Fruit fly (Drosophila melanogaster): ENCODE data around the gene baz.

The baz gene

dm6 chrX:17113324-17113723, 46.5 kb upstream of the baz start (continued):
- peak; percentile 3 to 72 for TF ChIP-seq ss (GFP tag; optimal IDR thresholded peaks at IDR 0.05)
- peak; percentile 52 for TF ChIP-seq CG6163 (GFP tag; IDR thresholded peaks at IDR 0.05)
- peak; percentile 61 for TF ChIP-seq Lpt (GFP tag; optimal IDR thresholded peaks at IDR 0.05)
- peak; percentile 56 for TF ChIP-seq CG4318 (GFP tag; optimal IDR thresholded peaks at IDR 0.05)
- peak; percentile 33 for TF ChIP-seq CG8319 (GFP tag; optimal IDR thresholded peaks at IDR 0.05)
- peak; percentile 50 for TF ChIP-seq pdm3 (GFP tag; optimal IDR thresholded peaks at IDR 0.05)
- TF ChIP-seq CG10669 (GFP tag; optimal IDR thresholded peaks at IDR 0.05): peak; percentile 35
- TF ChIP-seq eg (GFP tag; IDR thresholded peaks at IDR 0.05): peak; percentile 49; the same call in 1 of the 3 replicates
- TF ChIP-seq Sox102F (GFP tag; optimal IDR thresholded peaks at IDR 0.05): peak; percentile 43
- TF ChIP-seq acj6 (GFP tag; optimal IDR thresholded peaks at IDR 0.05): peak; percentile 73
- no peak for TF ChIP-seq CG1621 (tag; optimal IDR thresholded peaks at IDR 0.05)
- peak; percentile 1 for TF ChIP-seq Blimp-1 (GFP tag; optimal IDR thresholded peaks at IDR 0.05)
- TF ChIP-seq spab (GFP tag; optimal IDR thresholded peaks at IDR 0.05): peak; percentile 29
- TF ChIP-seq Met (GFP tag; optimal IDR thresholded peaks at IDR 0.05): peak; percentile 35
- TF ChIP-seq CG11762 (GFP tag; optimal IDR thresholded peaks at IDR 0.05; ENCODE audit: insufficient read depth): peak; percentile 49
- TF ChIP-seq dac (GFP tag; optimal IDR thresholded peaks at IDR 0.05): no peak
- TF ChIP-seq CG15336 (GFP tag; IDR thresholded peaks at IDR 0.05): peak; percentile 77
- TF ChIP-seq Hr38 (GFP tag; optimal IDR thresholded peaks at IDR 0.05): no peak
- TF ChIP-seq CG11294 (GFP tag; IDR thresholded peaks at IDR 0.05): 0 out of 2 replicates have a peak, but pooled peaks have one; percentile 36
- no peak for TF ChIP-seq CG6854 (GFP tag; optimal IDR thresholded peaks at IDR 0.05)
- TF ChIP-seq Hr39 (GFP tag; optimal IDR thresholded peaks at IDR 0.05): peak; percentile 15

dm6 chrX:17121600-17121999, 38.2 kb upstream of the baz start:
- TF ChIP-seq esn (GFP tag; optimal IDR thresholded peaks at IDR 0.05) (peak; percentile 39), Smox (GFP tag; optimal IDR thresholded peaks at IDR 0.05) (peak; percentile 36), pdm3 (GFP tag; optimal IDR thresholded peaks at IDR 0.05) (peak; percentile 6), net (GFP tag; optimal IDR thresholded peaks at IDR 0.05) (peak; percentile 28), topi (GFP tag; optimal IDR thresholded peaks at IDR 0.05) (peak; percentile 18), CG3919 (GFP tag; optimal IDR thresholded peaks at IDR 0.05) (no peak), CG6808 (GFP tag; optimal IDR thresholded peaks at IDR 0.05) (peak; percentile 27), Ets96B (tag; optimal IDR thresholded peaks at IDR 0.05) (peak; percentile 0), Sox14 (GFP tag; optimal IDR thresholded peaks at IDR 0.05) (no peak), CG1621 (tag; optimal IDR thresholded peaks at IDR 0.05) (no peak), dac (GFP tag; optimal IDR thresholded peaks at IDR 0.05) (no peak), CG32006 (GFP tag; optimal IDR thresholded peaks at IDR 0.05) (peak; percentile 50), CG4318 (GFP tag; optimal IDR thresholded peaks at IDR 0.05) (peak; percentile 7), CG6854 (GFP tag; optimal IDR thresholded peaks at IDR 0.05) (no peak), OdsH (GFP tag; optimal IDR thresholded peaks at IDR 0.05) (peak; percentile 45), Hr38 (GFP tag; optimal IDR thresholded peaks at IDR 0.05) (no peak), Hr4 (GFP tag; optimal IDR thresholded peaks at IDR 0.05) (peak; percentile 17), lz (GFP tag; optimal IDR thresholded peaks at IDR 0.05) (no peak), Eip75B (GFP tag; optimal IDR thresholded peaks at IDR 0.05) (peak; percentile 9), Sox102F (GFP tag; optimal IDR thresholded peaks at IDR 0.05) (no peak), fd85E (GFP tag; optimal IDR thresholded peaks at IDR 0.05) (no peak), Hr39 (GFP tag; optimal IDR thresholded peaks at IDR 0.05) (peak; percentile 12), CG11902 (GFP tag; optimal IDR thresholded peaks at IDR 0.05) (no peak), CG31627 (GFP tag; optimal IDR thresholded peaks at IDR 0.05) (peak; percentile 16), CG10669 (GFP tag; optimal IDR thresholded peaks at IDR 0.05) (peak; percentile 2), CG16779 (tag; optimal IDR thresholded peaks at IDR 0.05) (no peak), CG11762 (GFP tag; optimal IDR thresholded peaks at IDR 0.05; ENCODE audit: insufficient read depth) (no peak), Eip78C (GFP tag) (peak; percentile 80), Met (GFP tag; optimal IDR thresholded peaks at IDR 0.05) (peak; percentile 19), eg (GFP tag; IDR thresholded peaks at IDR 0.05) (peak; percentile 30; the same call in 1 of the 3 replicates), Ets21C (GFP tag; optimal IDR thresholded peaks at IDR 0.05) (no peak), CG7368 (GFP tag; optimal IDR thresholded peaks at IDR 0.05) (no peak), CG9139 (GFP tag; optimal IDR thresholded peaks at IDR 0.05) (peak; percentile 3), CG6163 (GFP tag; IDR thresholded peaks at IDR 0.05) (0 out of 3 replicates have a peak, but pooled peaks have one; percentile 21), ss (GFP tag; optimal IDR thresholded peaks at IDR 0.05) (peak; percentile 30 to 34), fkh (GFP tag; optimal IDR thresholded peaks at IDR 0.05) (peak; percentile 55), svp (GFP tag) (no peak), cyc (GFP tag; optimal IDR thresholded peaks at IDR 0.05) (peak; percentile 7), CG8319 (GFP tag; optimal IDR thresholded peaks at IDR 0.05) (no peak), Lpt (GFP tag; optimal IDR thresholded peaks at IDR 0.05) (no peak), CG8632 (GFP tag; optimal IDR thresholded peaks at IDR 0.05) (peak; percentile 11), spab (GFP tag; optimal IDR thresholded peaks at IDR 0.05) (no peak), Blimp-1 (GFP tag; optimal IDR thresholded peaks at IDR 0.05) (no peak), CG10631 (GFP tag; optimal IDR thresholded peaks at IDR 0.05) (peak; percentile 23)

Data from whole organism, prepupa.